Worm (Caenorhabditis elegans): ENCODE data around the gene srh-131.

DNA sequence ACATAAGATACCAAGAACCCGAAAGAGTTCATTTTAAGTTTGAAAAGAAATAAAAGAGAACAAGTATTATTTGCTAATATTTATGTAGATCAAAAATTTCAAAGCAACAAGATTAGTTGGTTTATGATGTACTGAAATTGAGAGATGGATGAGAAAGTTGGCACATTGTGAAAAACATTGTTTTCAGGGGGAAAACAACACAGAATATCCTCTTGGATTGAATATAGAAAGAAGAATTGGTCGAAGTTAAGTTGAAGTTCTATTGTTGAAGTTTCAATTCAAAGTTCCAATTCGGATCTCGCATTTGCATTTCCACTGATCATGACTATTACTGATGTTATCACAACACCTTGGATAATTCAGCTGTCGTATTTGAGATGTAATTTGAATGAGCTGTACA lies 4.7 kb upstream of the srh-131 start:
- TF ChIP-seq hlh-11 (tag; optimal IDR thresholded peaks at IDR 0.05) (no peak), skn-1 (tag; optimal IDR thresholded peaks at IDR 0.05) (no peak), ceh-82 (tag; optimal IDR thresholded peaks at IDR 0.05) (no peak), attf-4 (tag; optimal IDR thresholded peaks at IDR 0.05) (no peak), ztf-11 (tag; optimal IDR thresholded peaks at IDR 0.05) (no peak), pqm-1 (tag; optimal IDR thresholded peaks at IDR 0.05) (no peak), egl-43 (GFP tag; IDR thresholded peaks at IDR 0.05) (no peak), dpl-1 (GFP tag; optimal IDR thresholded peaks at IDR 0.05) (no peak), lin-39 (tag; optimal IDR thresholded peaks at IDR 0.05) (no peak), madf-5 (GFP tag; IDR thresholded peaks at IDR 0.05) (no peak)
